Fruit fly (Drosophila melanogaster): ENCODE results near the gene b.

DNA sequence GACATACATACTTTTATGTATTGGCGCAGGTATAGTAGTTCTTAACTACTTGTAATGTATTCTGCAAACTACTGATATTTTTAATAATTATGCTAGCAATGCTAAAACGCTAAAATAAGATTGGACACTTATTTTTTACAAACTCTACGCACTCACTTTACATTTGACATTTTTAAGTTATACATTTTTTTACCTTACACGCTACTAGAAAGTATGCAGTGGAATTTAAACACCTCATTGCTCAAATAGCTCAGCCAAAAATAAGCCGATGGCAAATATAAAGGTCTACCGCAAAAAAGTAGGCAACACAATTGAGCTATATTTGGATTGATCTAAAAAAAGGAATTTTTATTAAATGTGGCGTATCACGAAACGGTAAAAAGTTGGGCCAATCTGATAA, 21.0 kb downstream of the b start:
- TF ChIP-seq CG8478 (optimal IDR thresholded peaks at IDR 0.05) (no peak), pan (optimal IDR thresholded peaks at IDR 0.05) (no peak), psq (optimal IDR thresholded peaks at IDR 0.05) (no peak), EcR (GFP tag; optimal IDR thresholded peaks at IDR 0.05) (no peak)
